Fruit fly (Drosophila melanogaster): Measurements from ENCODE around the gene CG31636.

DNA sequence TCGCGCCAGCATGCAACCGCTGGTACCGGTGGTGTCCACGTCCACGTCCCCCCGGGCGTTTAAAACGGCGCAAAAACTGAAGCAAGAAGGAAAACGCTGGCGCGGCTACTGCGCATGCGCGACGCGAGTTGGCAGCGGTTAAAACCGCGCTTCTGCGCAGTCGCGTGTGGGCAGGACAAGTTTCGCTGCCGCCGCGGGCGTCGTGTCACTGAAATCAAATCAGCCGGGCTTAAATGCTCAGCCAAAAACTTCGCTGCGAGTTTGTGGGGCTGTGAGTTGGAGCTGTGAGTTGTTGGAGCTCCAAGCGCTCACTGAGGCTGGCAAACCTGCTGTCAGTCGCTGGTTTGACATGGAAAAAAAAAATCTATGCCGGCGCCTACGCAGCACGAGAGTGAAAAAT is 47.1 kb upstream of the CG31636 start:
- TF ChIP-seq CG8478 (optimal IDR thresholded peaks at IDR 0.05) (no peak), CTCF (optimal IDR thresholded peaks at IDR 0.05) (no peak)
